Fruit fly (Drosophila melanogaster) whole organism, pupa: ENCODE data around the gene CG9663.

Source experiments
- CG17806 ChIP-seq: fragments of 200-800 bp; sonication (Bioruptor generic); optimal IDR thresholded peaks from 2 replicates; lab custom pipeline; 2018; ENCODE audit warnings: missing biosample characterization, mild to moderate bottlenecking, missing genetic modification characterization, moderate library complexity
- CG34367 ChIP-seq: fragments of 200-800 bp; sonication (Bioruptor generic); optimal IDR thresholded peaks from 2 replicates; lab custom pipeline; 2018; ENCODE audit warnings: missing biosample characterization, mild to moderate bottlenecking, missing genetic modification characterization
- CG8301 ChIP-seq: fragments of 200-800 bp; sonication (Bioruptor generic); optimal IDR thresholded peaks from 2 replicates; lab custom pipeline; 2018; ENCODE audit warnings: missing biosample characterization, mild to moderate bottlenecking, missing genetic modification characterization

- TF ChIP-seq CG8301 (no peak), CG34367 (tag; lab: Kevin White, UChicago) (no peak), CG17806 (tag; lab: Kevin White, UChicago) (no peak)
Measured at dm6 chr2L:3319731-3320295, 16.9 kb upstream of the CG9663 start, which contains the start of the genes Fign and CG8837.
